Fruit fly (Drosophila melanogaster) whole organism: ENCODE data around the gene Ets96B.

Experiments used
- CG8478 ChIP-seq: fragments of >200 bp; optimal IDR thresholded peaks from 2 replicates; lab custom pipeline; 2018; ENCODE audit warnings: inconsistent platforms
- Dll ChIP-seq: fragments of >200 bp; optimal IDR thresholded peaks from 2 replicates; lab custom pipeline; 2017
- EcR ChIP-seq, 2 experiments: fragments of >200 bp; optimal IDR thresholded peaks; 2 replicates each; lab custom pipeline; 2017; ENCODE audit warnings: missing biosample characterization in 2 of 2, missing genetic modification characterization in 2 of 2, missing genetic modification reagents in 2 of 2
- pan ChIP-seq: fragments of >200 bp; optimal IDR thresholded peaks from 2 replicates; lab custom pipeline; 2017
- psq ChIP-seq: fragments of >200 bp; optimal IDR thresholded peaks from 2 replicates; lab custom pipeline; 2017
- usp ChIP-seq: fragments of >200 bp; optimal IDR thresholded peaks from 2 replicates; lab custom pipeline; 2017; ENCODE audit warnings: missing biosample characterization, missing genetic modification characterization, mixed read lengths

Ets96B gene

DNA sequence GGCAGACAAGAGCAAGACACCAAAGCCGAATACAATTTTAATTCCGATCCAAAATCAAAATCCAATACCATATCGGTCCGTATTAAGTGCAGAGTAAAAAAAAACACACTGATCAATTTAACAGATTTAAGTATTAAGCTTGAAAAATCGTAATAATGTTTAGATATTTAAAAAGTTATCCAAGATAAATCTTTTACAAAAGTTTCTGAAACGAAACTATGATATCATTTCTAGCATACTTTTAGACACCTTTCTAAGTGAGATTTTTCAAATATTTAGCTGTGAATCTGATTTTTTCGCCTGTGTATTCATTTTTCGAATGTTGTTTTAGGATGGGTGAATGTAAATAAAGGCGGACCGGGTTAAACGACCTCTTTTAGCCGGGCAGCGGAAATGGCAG, 10.8 kb upstream of the Ets96B start:
- TF ChIP-seq Dll (lab: Kevin White, UChicago), result no peak
- TF ChIP-seq usp (GFP tag; lab: Kevin White, UChicago), result no peak

DNA sequence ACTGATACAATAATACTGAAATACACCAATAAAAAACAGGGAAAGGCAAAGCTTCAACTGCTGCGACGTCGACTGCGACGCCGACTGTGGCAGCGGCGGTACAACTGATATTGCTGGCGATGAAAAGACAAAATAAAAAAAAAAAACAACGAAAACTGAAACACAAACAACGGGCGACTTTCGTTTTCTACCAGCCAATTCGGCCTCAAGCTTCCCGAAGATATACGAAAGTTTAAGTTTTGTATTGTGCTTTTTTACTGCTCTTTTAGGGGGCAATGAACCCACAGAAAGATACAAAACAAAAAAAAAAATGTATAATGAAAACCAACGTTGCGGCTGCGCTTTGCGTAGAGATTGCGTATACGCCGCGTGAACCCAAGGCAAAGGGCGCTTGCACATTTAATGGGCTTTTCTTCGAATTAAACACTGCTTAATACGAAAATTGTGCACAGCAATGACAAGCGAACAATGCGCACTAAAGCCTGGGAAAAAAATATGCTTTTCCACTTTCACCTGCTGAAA, 9.6 kb upstream of the Ets96B start:
- no peak for TF ChIP-seq psq (lab: Kevin White, UChicago)
- TF ChIP-seq usp (GFP tag; lab: Kevin White, UChicago), result no peak

DNA sequence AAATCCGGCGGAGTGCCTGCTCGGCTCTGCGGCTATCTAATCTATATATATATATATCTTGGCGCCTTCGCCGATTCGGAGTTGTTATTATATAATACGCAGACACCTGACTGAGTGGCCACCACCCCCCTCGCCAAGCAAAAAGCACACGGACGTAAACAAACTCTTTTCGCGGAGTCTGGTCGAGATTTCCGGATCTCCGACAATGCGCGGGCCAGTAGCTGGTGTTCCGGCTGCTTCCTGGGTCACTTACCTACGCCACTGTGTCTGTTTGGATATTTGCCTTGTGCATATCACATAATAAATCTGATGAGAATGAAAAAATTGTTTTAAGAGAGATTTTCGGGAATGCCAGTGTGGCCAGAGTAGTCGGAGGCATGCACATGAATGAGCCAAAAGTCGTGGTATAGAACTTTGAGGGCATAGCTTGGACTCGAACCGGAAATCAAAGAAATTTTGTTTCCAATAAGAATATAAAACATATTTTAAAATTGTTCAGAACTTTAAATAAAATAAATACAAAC, 750 bp upstream of the Ets96B start, which contains the start of gene CG5805:
CG5805 (minus strand) TSS at position 380 of the 524 bp plus-strand sequence.
- no peak for TF ChIP-seq pan
- TF ChIP-seq psq (lab: Kevin White, UChicago), result no peak

DNA sequence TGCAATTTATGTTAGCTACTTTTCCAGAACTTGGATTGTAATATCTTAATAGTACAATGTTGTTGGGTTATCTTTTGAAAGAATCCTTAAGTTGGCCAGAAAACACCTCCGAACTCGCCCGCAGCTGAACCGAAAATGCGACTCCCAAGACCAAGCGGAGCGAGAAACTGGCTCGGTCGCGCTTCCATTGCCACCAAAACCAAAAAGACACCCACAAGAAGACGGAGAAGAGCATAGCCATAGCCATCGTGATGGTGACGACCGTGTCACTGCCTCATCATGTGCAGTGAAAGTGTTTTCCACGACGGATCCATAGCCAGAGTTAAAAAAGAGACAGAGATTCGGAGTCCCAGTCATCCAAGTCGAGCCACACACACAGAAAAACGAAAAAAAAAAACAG, 2.2 kb downstream of the Ets96B start, which contains the start of gene CG13634:
CG13634 (minus strand) TSS at position 101 of the 400 bp plus-strand sequence.
- no peak for TF ChIP-seq Dll (lab: Kevin White, UChicago)
- TF ChIP-seq pan, result no peak
- no peak for TF ChIP-seq psq (lab: Kevin White, UChicago)
- no peak for TF ChIP-seq CG8478 (lab: Kevin White, UChicago)
- no peak for TF ChIP-seq EcR (GFP tag; optimal IDR thresholded peaks at IDR 0.05; lab: Kevin White, UChicago)
- TF ChIP-seq usp (GFP tag; lab: Kevin White, UChicago), result no peak

DNA sequence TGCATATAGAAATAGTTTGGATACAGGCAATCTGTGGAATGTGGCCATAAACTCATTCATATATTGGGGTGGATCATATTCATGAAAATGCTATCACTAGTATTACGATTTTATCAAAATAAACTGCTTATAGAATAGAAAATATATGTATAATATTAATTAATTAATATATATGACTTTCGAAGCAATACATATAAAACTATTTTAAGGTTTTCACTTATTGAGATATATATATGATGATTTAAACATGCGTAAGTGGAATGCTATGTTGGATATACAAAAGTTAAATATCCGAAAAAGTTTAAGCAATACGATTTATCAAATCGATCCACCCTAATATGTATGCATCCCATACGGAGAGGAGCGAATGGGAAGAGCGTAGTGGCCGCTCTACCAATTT, 10.7 kb downstream of the Ets96B start:
- no peak for TF ChIP-seq pan
- TF ChIP-seq usp (GFP tag; lab: Kevin White, UChicago), result no peak
- no peak for TF ChIP-seq Dll (lab: Kevin White, UChicago)
- no peak for TF ChIP-seq CG8478 (lab: Kevin White, UChicago)
- TF ChIP-seq psq (lab: Kevin White, UChicago), result no peak
- TF ChIP-seq EcR (GFP tag; optimal IDR thresholded peaks at IDR 0.05; lab: Kevin White, UChicago), result no peak

DNA sequence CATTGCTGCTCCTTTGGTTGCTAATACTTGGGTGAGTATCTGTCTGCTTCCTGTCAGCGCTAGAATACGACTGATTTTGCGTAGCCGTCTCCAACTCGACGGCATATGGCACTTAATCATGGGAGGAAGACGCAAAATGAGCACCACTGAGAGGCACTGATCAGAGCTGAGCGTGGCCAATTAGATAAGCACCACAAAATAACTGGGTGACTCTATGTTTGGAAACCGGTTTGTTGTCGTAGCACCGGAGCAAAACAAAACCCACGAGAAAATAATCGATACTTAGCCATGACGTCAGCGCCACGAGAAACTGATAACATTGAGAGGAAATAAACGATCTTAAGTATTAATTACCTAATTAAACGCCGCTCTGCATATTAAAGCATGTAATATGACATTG, 11.6 kb downstream of the Ets96B start, which contains the start of gene Ude:
Ude (minus strand) TSS at position 166 of the 400 bp plus-strand sequence.
- no peak for TF ChIP-seq CG8478 (lab: Kevin White, UChicago)

DNA sequence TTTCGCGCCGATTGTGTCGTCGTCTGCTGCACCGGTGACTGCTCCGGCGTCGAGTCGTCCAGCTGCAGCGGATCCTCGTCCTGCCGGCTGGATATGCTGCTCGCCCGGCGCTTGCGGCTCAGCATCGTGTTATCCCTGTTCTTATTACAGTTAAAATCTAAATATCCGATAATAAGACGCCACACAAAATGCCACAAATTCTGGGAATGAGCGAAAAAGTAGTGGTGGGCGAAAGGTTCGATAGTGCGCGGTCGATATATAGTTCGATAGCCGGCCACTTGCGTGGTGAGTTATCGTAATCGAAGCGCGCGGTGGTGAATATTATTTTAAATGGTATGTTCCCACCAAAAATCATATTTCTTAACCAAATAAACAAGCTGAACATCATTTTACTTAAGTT, 17.2 kb downstream of the Ets96B start, which contains the start of gene polybromo:
polybromo (minus strand) TSS at position 212 of the 400 bp plus-strand sequence.
- TF ChIP-seq Dll (lab: Kevin White, UChicago), result no peak
- no peak for TF ChIP-seq CG8478 (lab: Kevin White, UChicago)
- TF ChIP-seq usp (GFP tag; lab: Kevin White, UChicago), result no peak
- TF ChIP-seq pan, result no peak
- no peak for TF ChIP-seq EcR (GFP tag; optimal IDR thresholded peaks at IDR 0.05; lab: Kevin White, UChicago)
- TF ChIP-seq psq (lab: Kevin White, UChicago), result no peak

DNA sequence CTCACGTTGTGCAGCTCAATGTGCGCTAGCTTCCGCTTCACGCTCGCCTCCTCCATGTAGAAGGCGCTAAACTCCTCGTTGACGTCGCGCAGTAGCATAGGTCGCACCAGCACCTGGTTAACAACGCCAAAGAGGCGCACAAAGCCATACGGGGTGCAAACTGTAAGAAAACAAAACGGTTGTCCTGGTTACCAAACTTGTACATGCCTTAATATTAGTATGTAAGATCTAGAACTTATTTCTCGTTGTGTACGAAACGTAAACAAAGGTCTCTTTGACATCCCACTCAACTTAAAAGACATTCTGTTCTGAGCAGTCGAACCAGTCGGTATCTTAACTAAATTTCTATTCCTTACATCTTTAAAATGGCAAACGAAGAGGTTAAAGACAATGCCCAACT, 19.5 kb downstream of the Ets96B start, which contains the start of gene CG6980:
CG6980 (plus strand) TSS at position 301 of the 400 bp plus-strand sequence.
- no peak for TF ChIP-seq psq (lab: Kevin White, UChicago)
- no peak for TF ChIP-seq CG8478 (lab: Kevin White, UChicago)
- no peak for TF ChIP-seq pan
- no peak for TF ChIP-seq Dll (lab: Kevin White, UChicago)

DNA sequence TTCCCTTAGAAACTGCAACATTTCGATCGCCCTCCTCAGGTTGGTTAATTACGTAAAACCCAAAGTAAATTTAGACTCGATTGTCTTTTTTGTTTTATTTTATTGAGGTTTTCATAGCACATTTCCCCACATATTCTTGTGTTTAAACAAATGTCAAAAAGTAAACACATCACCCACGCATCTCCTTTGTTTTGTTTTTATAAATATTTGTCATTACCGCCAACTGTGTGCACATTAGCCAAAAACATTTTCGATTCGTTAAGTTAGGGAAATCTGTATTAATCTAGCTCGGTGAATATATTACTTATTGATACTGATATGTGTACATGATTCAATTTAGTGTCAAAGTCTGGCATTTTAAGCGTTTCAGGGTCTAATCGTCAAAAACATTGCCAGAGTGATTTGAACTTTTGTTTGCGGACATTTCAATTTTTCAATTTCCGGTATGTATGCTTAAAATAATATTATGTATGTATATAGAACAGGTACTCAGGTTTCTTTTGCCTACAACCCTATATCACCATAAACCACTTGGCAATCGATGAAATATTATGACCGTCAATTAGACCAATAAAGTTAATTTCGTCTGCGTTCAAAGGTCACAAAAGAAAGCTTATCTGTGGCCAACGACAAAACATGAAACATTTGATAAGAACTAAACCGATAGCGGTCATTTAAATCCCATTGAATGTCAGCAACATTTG, 21.9 kb downstream of the Ets96B start:
- TF ChIP-seq psq (lab: Kevin White, UChicago), result no peak
- TF ChIP-seq Dll (lab: Kevin White, UChicago), result no peak
- TF ChIP-seq EcR (GFP tag; optimal IDR thresholded peaks at IDR 0.05; lab: Kevin White, UChicago), result no peak
- TF ChIP-seq CG8478 (lab: Kevin White, UChicago), result no peak
- no peak for TF ChIP-seq pan
- no peak for TF ChIP-seq usp (GFP tag; lab: Kevin White, UChicago)

DNA sequence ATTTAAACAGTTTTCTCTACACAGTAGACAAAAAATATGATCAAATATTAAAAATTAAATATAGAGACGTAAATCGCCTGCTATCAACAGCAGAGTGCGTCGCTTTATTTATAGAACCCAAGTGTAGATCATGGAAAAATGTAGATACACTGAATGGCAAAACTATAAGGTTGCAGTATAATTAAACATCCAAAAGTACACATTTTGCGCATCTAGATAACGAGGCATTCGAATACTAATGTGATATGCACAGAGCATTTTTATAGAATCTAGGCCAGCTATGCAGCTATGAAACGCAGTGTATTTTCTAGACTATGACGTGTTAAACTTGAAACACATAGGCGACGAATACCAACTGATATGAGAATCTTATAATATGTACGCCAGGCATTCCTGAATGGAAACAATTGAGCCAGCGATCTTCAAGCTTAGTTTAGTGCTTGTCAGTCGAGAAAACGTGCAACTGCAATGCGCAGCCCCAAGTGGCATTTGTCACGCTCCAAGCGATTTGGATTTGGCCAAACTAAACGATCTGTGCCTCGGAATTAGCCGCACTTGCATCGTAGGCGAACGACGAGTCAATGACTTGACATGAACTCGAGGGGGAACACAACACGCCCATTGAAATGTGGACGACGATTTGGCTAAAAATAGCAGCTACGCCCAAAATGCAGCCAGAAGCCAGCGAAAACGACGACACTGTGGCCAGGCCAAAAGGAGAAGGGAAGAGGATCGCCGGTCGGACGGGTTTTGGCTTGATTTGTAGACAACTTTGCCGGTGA, 23.2 kb downstream of the Ets96B start:
- no peak for TF ChIP-seq pan
- TF ChIP-seq CG8478 (lab: Kevin White, UChicago), result no peak
- TF ChIP-seq EcR (GFP tag; optimal IDR thresholded peaks at IDR 0.05; lab: Kevin White, UChicago), result peak in 1 of 2 experiments; percentile 89
- no peak for TF ChIP-seq Dll (lab: Kevin White, UChicago)
- TF ChIP-seq psq (lab: Kevin White, UChicago), result no peak
- no peak for TF ChIP-seq usp (GFP tag; lab: Kevin White, UChicago)

DNA sequence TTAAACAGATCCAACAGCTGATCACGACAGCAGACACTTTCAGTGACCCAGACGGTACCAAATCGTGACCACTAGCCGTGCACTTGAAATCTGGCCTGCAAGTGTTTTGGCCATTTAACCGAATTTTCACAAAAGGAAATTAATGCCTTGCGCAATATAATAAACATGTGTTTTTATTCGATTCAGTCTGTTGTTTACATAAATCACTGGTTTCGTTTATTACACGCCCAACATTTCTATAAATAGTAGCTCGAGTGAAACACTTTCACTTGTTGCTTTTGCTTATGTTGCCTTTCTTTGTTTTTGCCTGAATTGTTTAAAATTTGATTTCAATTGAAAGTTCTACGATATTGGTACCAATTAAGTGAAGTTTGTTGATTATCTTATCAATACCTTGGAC, 24.5 kb downstream of the Ets96B start:
- no peak for TF ChIP-seq Dll (lab: Kevin White, UChicago)
- no peak for TF ChIP-seq psq (lab: Kevin White, UChicago)
- TF ChIP-seq CG8478 (lab: Kevin White, UChicago), result no peak
- TF ChIP-seq pan, result no peak
- TF ChIP-seq usp (GFP tag; lab: Kevin White, UChicago), result no peak
- TF ChIP-seq EcR (GFP tag; optimal IDR thresholded peaks at IDR 0.05; lab: Kevin White, UChicago), result no peak
